Fruit fly (Drosophila melanogaster): ENCODE data around the gene ihog.

ihog gene

dm6 chr2L:6918517-6919202 lies 29.9 kb downstream of the ihog start, which contains the start of gene nop5 (continued):
- TF ChIP-seq fd59A (GFP tag; optimal IDR thresholded peaks at IDR 0.05) (no peak), acj6 (GFP tag; optimal IDR thresholded peaks at IDR 0.05) (no peak), vri (GFP tag; optimal IDR thresholded peaks at IDR 0.05) (no peak), CG3032 (tag; optimal IDR thresholded peaks at IDR 0.05) (peak; percentile 72), CG15336 (GFP tag; IDR thresholded peaks at IDR 0.05) (0 out of 2 replicates have a peak, but pooled peaks have one; percentile 14), topi (GFP tag; optimal IDR thresholded peaks at IDR 0.05) (no peak), CG11762 (GFP tag; optimal IDR thresholded peaks at IDR 0.05; ENCODE audit: insufficient read depth) (no peak), Sox102F (GFP tag; optimal IDR thresholded peaks at IDR 0.05) (no peak), CG10631 (GFP tag; optimal IDR thresholded peaks at IDR 0.05) (no peak), Met (GFP tag; optimal IDR thresholded peaks at IDR 0.05) (no peak), CG9139 (GFP tag; optimal IDR thresholded peaks at IDR 0.05) (no peak), achi (GFP tag; optimal IDR thresholded peaks at IDR 0.05) (no peak), Gug (GFP tag; IDR thresholded peaks at IDR 0.05) (no peak), CG7368 (GFP tag; optimal IDR thresholded peaks at IDR 0.05) (no peak), CG8632 (GFP tag; optimal IDR thresholded peaks at IDR 0.05) (peak; percentile 67), dac (GFP tag; optimal IDR thresholded peaks at IDR 0.05) (no peak), ss (GFP tag; optimal IDR thresholded peaks at IDR 0.05) (no peak), CG6808 (GFP tag; optimal IDR thresholded peaks at IDR 0.05) (no peak)

dm6 chr2L:6916345-6916744 lies 32.3 kb downstream of the ihog start, which contains the start of gene CG32829:
CG32829 (minus strand) TSS chr2L:6916445.
- TF ChIP-seq pdm3 (GFP tag; optimal IDR thresholded peaks at IDR 0.05) = no peak
- no peak for TF ChIP-seq CG6792 (GFP tag; optimal IDR thresholded peaks at IDR 0.05)
- TF ChIP-seq Hr39 (GFP tag; optimal IDR thresholded peaks at IDR 0.05) = no peak
- TF ChIP-seq Lpt (GFP tag; optimal IDR thresholded peaks at IDR 0.05) = no peak

- TF ChIP-seq CG32006 (GFP tag; optimal IDR thresholded peaks at IDR 0.05) = no peak
- no peak for TF ChIP-seq salr (GFP tag; optimal IDR thresholded peaks at IDR 0.05)
- TF ChIP-seq fkh (GFP tag; optimal IDR thresholded peaks at IDR 0.05) = no peak
- no peak for TF ChIP-seq acj6 (GFP tag; optimal IDR thresholded peaks at IDR 0.05)
- TF ChIP-seq Smox (GFP tag; optimal IDR thresholded peaks at IDR 0.05) = no peak
- no peak for TF ChIP-seq topi (GFP tag; optimal IDR thresholded peaks at IDR 0.05)
- no peak for TF ChIP-seq Blimp-1 (GFP tag; optimal IDR thresholded peaks at IDR 0.05)
- no peak for TF ChIP-seq Hr39 (GFP tag; optimal IDR thresholded peaks at IDR 0.05)
- TF ChIP-seq CG31627 (GFP tag; optimal IDR thresholded peaks at IDR 0.05) = no peak
- no peak for TF ChIP-seq Hr38 (GFP tag; optimal IDR thresholded peaks at IDR 0.05)
These were observed 34.6 kb downstream of the ihog start, which contains the start of gene Wee1 for dm6 chr2L:6913964-6914363. Wee1 (minus strand) TSS chr2L:6914138.

- TF ChIP-seq spab (GFP tag; optimal IDR thresholded peaks at IDR 0.05) (no peak), Hr4 (GFP tag; optimal IDR thresholded peaks at IDR 0.05) (no peak), CG11762 (GFP tag; optimal IDR thresholded peaks at IDR 0.05; ENCODE audit: insufficient read depth) (no peak), dac (GFP tag; optimal IDR thresholded peaks at IDR 0.05) (no peak), CG15336 (GFP tag; IDR thresholded peaks at IDR 0.05) (no peak), achi (GFP tag; optimal IDR thresholded peaks at IDR 0.05) (no peak), CG16779 (tag; optimal IDR thresholded peaks at IDR 0.05) (no peak), CG31627 (GFP tag; optimal IDR thresholded peaks at IDR 0.05) (peak; percentile 47), esn (GFP tag; optimal IDR thresholded peaks at IDR 0.05) (peak; percentile 39), lz (GFP tag; optimal IDR thresholded peaks at IDR 0.05) (no peak)
These were observed 40.8 kb downstream of the ihog start, which contains the start of the genes Polr1F and Rat1 for dm6 chr2L:6907761-6908160. Polr1F (minus strand) TSS chr2L:6907844. Rat1 (plus strand) TSS chr2L:6908083.

All from whole organism, prepupa.